Fruit fly (Drosophila melanogaster): ENCODE measurements around the gene CG14671.

- TF ChIP-seq CTCF (optimal IDR thresholded peaks at IDR 0.05) (no peak), CG8478 (optimal IDR thresholded peaks at IDR 0.05) (no peak)
Measured at dm6 chr3R:5600361-5601043, 35.9 kb upstream of the CG14671 start.
